Worm (Caenorhabditis elegans) whole organism, young adult: ENCODE measurements around the gene T22D1.18.

Experiments
- B0336.3 ChIP-seq: fragments of 200-800 bp; sonication (Bioruptor generic); IDR thresholded peaks from 2 replicates; pipeline ENCODE4 v1.3.6; 2022; ENCODE audit warnings: missing genetic modification characterization, missing compliant biosample characterization
- C06A6.2 ChIP-seq: fragments of 200-800 bp; sonication (Bioruptor generic); conservative IDR thresholded peaks from 2 replicates; pipeline ENCODE4 v1.3.6; 2022; ENCODE audit warnings: missing genetic modification characterization, missing compliant biosample characterization
- C17E4.6 ChIP-seq: fragments of 200-800 bp; sonication (Bioruptor generic); IDR thresholded peaks from 2 replicates; pipeline ENCODE4 v1.3.6; 2022; ENCODE audit warnings: missing genetic modification reagents, missing genetic modification characterization, missing compliant biosample characterization
- D2030.7 ChIP-seq: fragments of 200-800 bp; sonication (Bioruptor generic); IDR thresholded peaks from 2 replicates; pipeline ENCODE4 v1.3.6; 2022; ENCODE audit warnings: missing genetic modification reagents, missing genetic modification characterization, missing compliant biosample characterization
- F22D6.2 ChIP-seq: sonication (generic microtip); optimal IDR thresholded peaks from 2 replicates; lab custom pipeline; 2016; ENCODE audit warnings: mild to moderate bottlenecking, missing genetic modification characterization, missing compliant biosample characterization
- F33H1.4 ChIP-seq: fragments of 200-800 bp; sonication (Bioruptor generic); IDR thresholded peaks from 2 replicates; pipeline ENCODE4 v1.3.6; 2022; ENCODE audit warnings: missing genetic modification reagents, missing genetic modification characterization, missing compliant biosample characterization
- F37B4.10 ChIP-seq: fragments of 200-800 bp; sonication (Bioruptor generic); IDR thresholded peaks from 2 replicates; pipeline ENCODE4 v1.3.6; 2022; ENCODE audit warnings: missing genetic modification characterization, missing compliant biosample characterization
- F49E8.2 ChIP-seq: sonication (generic microtip); optimal IDR thresholded peaks from 3 replicates; lab custom pipeline; 2017; ENCODE audit warnings: missing genetic modification characterization, mild to moderate bottlenecking, missing compliant biosample characterization, antibody characterized with exemption, moderate library complexity; ENCODE audit not compliant: insufficient read depth
- F55B11.4 ChIP-seq: sonication (generic microtip); optimal IDR thresholded peaks from 2 replicates; lab custom pipeline; 2016; ENCODE audit warnings: missing compliant biosample characterization, missing genetic modification characterization, borderline replicate concordance; ENCODE audit not compliant: insufficient read depth
- K11D2.4 ChIP-seq: fragments of 200-800 bp; sonication (Bioruptor generic); IDR thresholded peaks from 2 replicates; pipeline ENCODE4 v1.3.6; 2022; ENCODE audit warnings: missing genetic modification reagents, missing genetic modification characterization, missing compliant biosample characterization
- Y53F4B.3 ChIP-seq: fragments of 200-800 bp; sonication (Bioruptor generic); IDR thresholded peaks from 2 replicates; pipeline ENCODE4 v1.3.6; 2022; ENCODE audit warnings: missing genetic modification reagents, missing genetic modification characterization, missing compliant biosample characterization
- Y95B8A.8 ChIP-seq: fragments of 200-800 bp; sonication (Bioruptor generic); IDR thresholded peaks from 2 replicates; pipeline ENCODE4 v1.3.6; 2022; ENCODE audit warnings: missing genetic modification reagents, missing genetic modification characterization, missing compliant biosample characterization
- aptf-2 ChIP-seq: fragments of 200-800 bp; sonication (Bioruptor generic); conservative IDR thresholded peaks from 2 replicates; pipeline ENCODE4 v1.3.6; 2022; ENCODE audit warnings: missing genetic modification reagents, missing genetic modification characterization, missing compliant biosample characterization
- atf-7 ChIP-seq: sonication (generic microtip); optimal IDR thresholded peaks from 2 replicates; lab custom pipeline; 2017; ENCODE audit warnings: mild to moderate bottlenecking, missing genetic modification characterization, missing compliant biosample characterization
- ccch-3 ChIP-seq: fragments of 200-800 bp; sonication (Bioruptor generic); optimal IDR thresholded peaks from 2 replicates; lab custom pipeline; 2018; ENCODE audit warnings: mild to moderate bottlenecking, missing genetic modification characterization, missing compliant biosample characterization
- cebp-1 ChIP-seq, 2 experiments: fragments of 200-800 bp in 1 of 2; sonication (Bioruptor generic) in 1 of 2; sonication (generic microtip) in 1 of 2; IDR thresholded peaks in 1 of 2; optimal IDR thresholded peaks in 1 of 2; 2 replicates each; pipeline versions ENCODE4 v1.3.6 to Lab custom; 2017 to 2022; ENCODE audit warnings: missing compliant biosample characterization in 2 of 2, missing genetic modification characterization in 2 of 2, mild to moderate bottlenecking in 1 of 2, missing genetic modification reagents in 1 of 2, moderate library complexity in 1 of 2
- cebp-2 ChIP-seq: fragments of 200-800 bp; sonication (Bioruptor generic); IDR thresholded peaks from 2 replicates; pipeline ENCODE4 v1.3.6; 2022; ENCODE audit warnings: missing genetic modification characterization, missing compliant biosample characterization
- ceh-100 ChIP-seq: fragments of 200-800 bp; sonication (Bioruptor generic); IDR thresholded peaks from 2 replicates; pipeline ENCODE4 v1.3.6; 2022; ENCODE audit warnings: missing genetic modification reagents, missing genetic modification characterization, missing compliant biosample characterization
- ceh-91 ChIP-seq: fragments of 200-800 bp; sonication (Bioruptor generic); IDR thresholded peaks from 2 replicates; pipeline ENCODE4 v1.3.6; 2022; ENCODE audit warnings: missing genetic modification reagents, missing genetic modification characterization, missing compliant biosample characterization
- efl-1 ChIP-seq: fragments of 150-350 bp; optimal IDR thresholded peaks from 2 replicates; lab custom pipeline; 2014; ENCODE audit warnings: missing biosample characterization, missing genetic modification reagents, missing genetic modification characterization
- egl-44 ChIP-seq: fragments of 200-800 bp; sonication (Bioruptor generic); IDR thresholded peaks from 2 replicates; pipeline ENCODE4 v1.3.6; 2022; ENCODE audit warnings: missing genetic modification reagents, missing genetic modification characterization, missing compliant biosample characterization
- ekl-4 ChIP-seq: fragments of 200-800 bp; sonication (Bioruptor generic); IDR thresholded peaks from 2 replicates; pipeline ENCODE4 v1.3.6; 2022; ENCODE audit warnings: missing genetic modification reagents, missing genetic modification characterization, missing compliant biosample characterization
- hlh-26 ChIP-seq: fragments of 200-800 bp; sonication (Bioruptor generic); conservative IDR thresholded peaks from 2 replicates; pipeline ENCODE4 v1.3.6; 2022; ENCODE audit warnings: missing genetic modification reagents, missing genetic modification characterization, missing compliant biosample characterization
- hmg-20 ChIP-seq: fragments of 200-800 bp; sonication (Bioruptor generic); IDR thresholded peaks from 2 replicates; pipeline ENCODE4 v1.3.6; 2022; ENCODE audit warnings: missing genetic modification reagents, missing genetic modification characterization, missing compliant biosample characterization
- lag-1 ChIP-seq: fragments of 200-800 bp; sonication (Bioruptor generic); IDR thresholded peaks from 2 replicates; pipeline ENCODE4 v1.3.6; 2022; ENCODE audit warnings: missing genetic modification reagents, missing genetic modification characterization, missing compliant biosample characterization
- let-526 ChIP-seq: fragments of 200-800 bp; sonication (Bioruptor generic); IDR thresholded peaks from 2 replicates; pipeline ENCODE4 v1.3.6; 2022; ENCODE audit warnings: missing genetic modification reagents, missing genetic modification characterization, missing compliant biosample characterization
- lin-40 ChIP-seq: sonication (generic microtip); optimal IDR thresholded peaks from 2 replicates; lab custom pipeline; 2016; ENCODE audit warnings: missing genetic modification characterization, mild to moderate bottlenecking, missing compliant biosample characterization, missing genotype, missing genetic modification reagents
- lir-1 ChIP-seq: fragments of 200-800 bp; sonication (Bioruptor generic); conservative IDR thresholded peaks from 2 replicates; pipeline ENCODE4 v1.3.6; 2022; ENCODE audit warnings: missing genetic modification reagents, missing genetic modification characterization, missing compliant biosample characterization
- lsl-1 ChIP-seq: fragments of 200-800 bp; sonication (Bioruptor generic); optimal IDR thresholded peaks from 2 replicates; lab custom pipeline; 2018; ENCODE audit warnings: mild to moderate bottlenecking, missing genetic modification characterization, moderate library complexity, missing compliant biosample characterization
- lsy-27 ChIP-seq: sonication (generic microtip); optimal IDR thresholded peaks from 2 replicates; lab custom pipeline; 2017; ENCODE audit warnings: missing genetic modification characterization, mild to moderate bottlenecking, missing compliant biosample characterization, antibody characterized with exemption, missing genotype, borderline replicate concordance; ENCODE audit not compliant: insufficient read depth
- madf-6 ChIP-seq: fragments of 200-800 bp; sonication (Bioruptor generic); IDR thresholded peaks from 2 replicates; pipeline ENCODE4 v1.3.6; 2022; ENCODE audit warnings: missing genetic modification reagents, missing genetic modification characterization, missing compliant biosample characterization
- madf-8 ChIP-seq: fragments of 200-800 bp; sonication (Bioruptor generic); conservative IDR thresholded peaks from 2 replicates; pipeline ENCODE4 v1.3.6; 2022; ENCODE audit warnings: missing genetic modification reagents, missing genetic modification characterization, missing compliant biosample characterization
- mcd-1 ChIP-seq: fragments of 200-800 bp; sonication (Bioruptor generic); IDR thresholded peaks from 2 replicates; pipeline ENCODE4 v1.3.6; 2022; ENCODE audit warnings: missing genetic modification reagents, missing genetic modification characterization, missing compliant biosample characterization
- mes-4 ChIP-seq: sonication (generic microtip); optimal IDR thresholded peaks from 2 replicates; lab custom pipeline; 2016; ENCODE audit warnings: missing genotype, missing genetic modification characterization, missing compliant biosample characterization
- nhr-120 ChIP-seq: fragments of 200-800 bp; sonication (Bioruptor generic); IDR thresholded peaks from 2 replicates; pipeline ENCODE4 v1.3.6; 2022; ENCODE audit warnings: missing genetic modification characterization, missing compliant biosample characterization
- nhr-179 ChIP-seq: sonication (generic microtip); optimal IDR thresholded peaks from 2 replicates; lab custom pipeline; 2016; ENCODE audit warnings: mild to moderate bottlenecking, missing genetic modification characterization, missing compliant biosample characterization
- nhr-80 ChIP-seq: sonication (generic microtip); optimal IDR thresholded peaks from 2 replicates; lab custom pipeline; 2016; ENCODE audit warnings: missing genetic modification characterization, missing compliant biosample characterization
- snpc-1.1 ChIP-seq: sonication (generic microtip); optimal IDR thresholded peaks from 2 replicates; lab custom pipeline; 2017; ENCODE audit warnings: missing genetic modification characterization, mild to moderate bottlenecking, missing compliant biosample characterization, antibody characterized with exemption, moderate library complexity, missing genotype, missing genetic modification reagents; ENCODE audit not compliant: insufficient read depth
- snpc-4 ChIP-seq, 5 experiments: fragments of 150-350 bp in 1 of 5; sonication (generic microtip) in 4 of 5; optimal IDR thresholded peaks; 2 replicates each; lab custom pipeline; 2014 to 2018; ENCODE audit warnings: missing genetic modification characterization in 5 of 5, missing biosample characterization in 3 of 5, antibody characterized with exemption in 2 of 5, mild to moderate bottlenecking in 2 of 5, missing compliant biosample characterization in 2 of 5, missing genotype in 2 of 5, moderate library complexity in 2 of 5, missing genetic modification reagents in 1 of 5
- sptf-2 ChIP-seq: fragments of 200-800 bp; sonication (Bioruptor generic); optimal IDR thresholded peaks from 2 replicates; lab custom pipeline; 2018; ENCODE audit warnings: mild to moderate bottlenecking, missing genetic modification characterization, missing compliant biosample characterization
- xnd-1 ChIP-seq: sonication (generic microtip); optimal IDR thresholded peaks from 2 replicates; lab custom pipeline; 2016; ENCODE audit warnings: missing genotype, missing genetic modification reagents, missing genetic modification characterization, missing compliant biosample characterization
- zfh-2 ChIP-seq: fragments of 200-800 bp; sonication (Bioruptor generic); conservative IDR thresholded peaks from 2 replicates; pipeline ENCODE4 v1.3.6; 2022; ENCODE audit warnings: missing genetic modification reagents, missing genetic modification characterization, missing compliant biosample characterization
- ztf-25 ChIP-seq: fragments of 200-800 bp; sonication (Bioruptor generic); IDR thresholded peaks from 2 replicates; pipeline ENCODE4 v1.3.6; 2022; ENCODE audit warnings: missing genetic modification reagents, missing genetic modification characterization, missing compliant biosample characterization
- ztf-3 ChIP-seq: fragments of 200-800 bp; sonication (Bioruptor generic); optimal IDR thresholded peaks from 2 replicates; lab custom pipeline; 2018; ENCODE audit warnings: mild to moderate bottlenecking, missing genetic modification characterization, missing compliant biosample characterization

T22D1.18 gene

DNA sequence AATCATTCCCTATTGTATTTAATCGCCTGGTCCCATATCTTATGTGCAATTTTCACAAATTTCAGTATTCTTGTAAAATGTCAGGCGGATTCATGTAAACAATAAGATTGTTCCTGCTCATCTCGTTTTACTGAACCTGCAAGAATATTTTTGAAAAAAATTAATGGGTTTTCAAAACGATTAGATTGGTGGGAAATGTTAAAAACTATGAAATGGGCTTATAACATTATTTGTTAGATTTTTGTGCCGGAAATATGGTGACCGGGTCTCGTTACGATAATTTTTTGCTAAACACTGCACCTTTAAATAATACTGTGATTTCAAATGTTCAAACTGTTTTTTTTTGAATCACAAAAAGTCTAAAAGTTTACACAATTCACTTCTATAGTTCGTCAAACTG is 14.5 kb downstream of the T22D1.18 start (continued):
- TF ChIP-seq F55B11.4 (tag; lab: Kevin White, UChicago), result no peak
- no peak for TF ChIP-seq B0336.3 (GFP tag; lab: Robert Waterston, UW)
- TF ChIP-seq ekl-4 (GFP tag; lab: Robert Waterston, UW), result peak; percentile 41; the same call in 1 of the 2 replicates
- TF ChIP-seq Y95B8A.8, result peak; percentile 76; the same call in 1 of the 2 replicates
- no peak for TF ChIP-seq aptf-2 (GFP tag; lab: Robert Waterston, UW)
- no peak for TF ChIP-seq K11D2.4 (GFP tag; lab: Robert Waterston, UW)
- TF ChIP-seq lsy-27 (tag; lab: Kevin White, UChicago), result no peak
- no peak for TF ChIP-seq let-526
- TF ChIP-seq cebp-1 (GFP tag; IDR thresholded peaks at IDR 0.05; lab: Robert Waterston, UW), result no peak
- TF ChIP-seq cebp-1 (tag; optimal IDR thresholded peaks at IDR 0.05; lab: Kevin White, UChicago), result peak; percentile 20
- TF ChIP-seq ztf-25 (GFP tag; lab: Robert Waterston, UW), result no peak
- no peak for TF ChIP-seq cebp-2 (GFP tag; lab: Robert Waterston, UW)
- TF ChIP-seq F37B4.10 (GFP tag; lab: Robert Waterston, UW), result no peak

DNA sequence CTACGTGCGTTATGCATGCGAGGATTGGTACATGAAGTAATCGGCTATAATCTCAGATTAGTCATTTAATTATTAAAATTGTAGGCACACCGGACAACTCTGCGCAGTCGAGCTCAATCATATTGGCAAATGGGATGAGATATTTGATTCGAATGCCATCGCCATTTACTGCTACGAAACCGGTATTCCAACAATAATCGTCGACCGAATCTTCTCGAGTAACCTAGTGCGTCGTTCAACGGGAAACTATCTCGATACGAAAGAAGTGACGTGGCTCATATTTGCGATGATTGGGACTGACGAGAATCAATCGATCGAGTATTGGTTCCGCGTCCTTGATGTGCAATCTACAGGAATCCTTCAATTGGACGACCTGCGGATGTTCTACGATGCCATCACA is 15.4 kb downstream of the T22D1.18 start:
- TF ChIP-seq hmg-20 (GFP tag; lab: Robert Waterston, UW), result no peak
- no peak for TF ChIP-seq egl-44 (GFP tag; lab: Robert Waterston, UW)
- no peak for TF ChIP-seq lin-40 (tag; lab: Kevin White, UChicago)
- TF ChIP-seq C17E4.6 (GFP tag; lab: Robert Waterston, UW), result no peak
- TF ChIP-seq Y95B8A.8, result no peak
- TF ChIP-seq lir-1, result no peak
- no peak for TF ChIP-seq ztf-25 (GFP tag; lab: Robert Waterston, UW)
- no peak for TF ChIP-seq D2030.7
- TF ChIP-seq ccch-3, result no peak
- TF ChIP-seq mcd-1 (GFP tag; lab: Robert Waterston, UW), result no peak
- TF ChIP-seq nhr-80 (tag; lab: Kevin White, UChicago), result no peak
- no peak for TF ChIP-seq nhr-120 (GFP tag; lab: Robert Waterston, UW)
- no peak for TF ChIP-seq mes-4

DNA sequence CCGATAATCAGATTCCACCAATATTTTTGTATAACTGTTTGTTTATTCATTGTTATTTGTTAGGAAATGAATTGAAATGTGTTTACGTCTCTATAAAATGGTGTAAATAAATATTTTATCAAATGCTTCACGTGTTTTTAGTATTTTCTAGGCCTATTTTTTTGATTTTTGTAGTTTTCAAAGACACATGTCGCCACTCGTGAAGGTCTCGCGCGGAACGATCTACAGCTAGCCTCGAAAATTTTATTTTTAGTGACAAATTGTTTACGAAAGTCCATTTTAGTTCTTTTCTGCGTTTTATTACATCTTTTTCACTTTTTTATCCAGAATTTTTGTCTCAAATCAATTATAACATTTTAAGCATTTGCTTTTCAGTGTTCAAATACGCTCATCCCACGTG is 16.4 kb downstream of the T22D1.18 start, which contains the start of gene T22D1.5:
T22D1.5 (plus strand) TSS at position 376 of the 400 bp plus-strand sequence.
- TF ChIP-seq lag-1 (GFP tag; lab: Robert Waterston, UW) (no peak), mcd-1 (GFP tag; lab: Robert Waterston, UW) (no peak), F55B11.4 (tag; lab: Kevin White, UChicago) (no peak), sptf-2 (no peak), xnd-1 (tag; lab: Kevin White, UChicago) (peak; percentile 92), F33H1.4 (GFP tag; lab: Robert Waterston, UW) (peak; percentile 93), C06A6.2 (no peak), D2030.7 (peak; percentile 86), cebp-1 (GFP tag; IDR thresholded peaks at IDR 0.05; lab: Robert Waterston, UW) (no peak), cebp-1 (tag; optimal IDR thresholded peaks at IDR 0.05; lab: Kevin White, UChicago) (no peak), hlh-26 (GFP tag; lab: Robert Waterston, UW) (no peak), C17E4.6 (GFP tag; lab: Robert Waterston, UW) (0 out of 2 replicates have a peak, but pooled peaks have one; percentile 39), lsl-1 (GFP tag; lab: Kevin White, UChicago) (peak; percentile 91), nhr-179 (tag; lab: Kevin White, UChicago) (no peak), snpc-4 (GFP tag; optimal IDR thresholded peaks at IDR 0.05; lab: Kevin White, UChicago) (peak; percentile 61), snpc-4 (tag; optimal IDR thresholded peaks at IDR 0.05; lab: Kevin White, UChicago) (peak in 3 of 4 experiments; percentile 70 to 83 (median 77)), ceh-100 (no peak), madf-8 (GFP tag; lab: Robert Waterston, UW) (peak; percentile 95), atf-7 (no peak), ztf-3 (GFP tag; lab: Kevin White, UChicago) (no peak), zfh-2 (GFP tag; lab: Robert Waterston, UW) (no peak), madf-6 (GFP tag; lab: Robert Waterston, UW) (peak; percentile 97), F22D6.2 (tag; lab: Kevin White, UChicago) (no peak), snpc-1.1 (tag; lab: Kevin White, UChicago) (peak; percentile 50), ceh-91 (peak; percentile 69), Y53F4B.3 (no peak), F49E8.2 (tag; lab: Kevin White, UChicago) (peak; percentile 9), efl-1 (peak; percentile 94)
